Fruit fly (Drosophila melanogaster) whole organism, pupa: ENCODE results near the gene CG1943.

Experiments
- CG10348 ChIP-seq: fragments of 200-800 bp; sonication (Bioruptor generic); IDR thresholded peaks from 2 replicates; pipeline ENCODE4 v1.3.6; 2022; ENCODE audit warnings: missing biosample characterization, missing genetic modification characterization
- CG12605 ChIP-seq: fragments of 200-800 bp; sonication (Bioruptor generic); IDR thresholded peaks from 2 replicates; pipeline ENCODE4 v1.3.6; 2022; ENCODE audit warnings: missing biosample characterization, missing genetic modification characterization
- CG8159 ChIP-seq: fragments of 200-800 bp; sonication (Bioruptor generic); optimal IDR thresholded peaks from 3 replicates; lab custom pipeline; 2018; ENCODE audit warnings: missing biosample characterization, mild to moderate bottlenecking, missing genetic modification characterization, moderate library complexity
- Pif1A ChIP-seq: fragments of 200-800 bp; sonication (Bioruptor generic); optimal IDR thresholded peaks from 3 replicates; lab custom pipeline; 2016; ENCODE audit warnings: missing biosample characterization, missing genetic modification characterization
- fd96Ca ChIP-seq: fragments of 200-800 bp; sonication (Bioruptor generic); IDR thresholded peaks from 3 replicates; pipeline ENCODE4 v1.3.6; 2022; ENCODE audit warnings: missing biosample characterization, missing genetic modification characterization
- gl ChIP-seq: fragments of 200-800 bp; sonication (Bioruptor generic); optimal IDR thresholded peaks from 2 replicates; lab custom pipeline; 2018; ENCODE audit warnings: missing biosample characterization, mild to moderate bottlenecking, missing genetic modification characterization

dm6 chr3R:7060467-7060866 lies 14.2 kb upstream of the CG1943 start, which contains the start of gene djl:
- no peak for TF ChIP-seq Pif1A (GFP tag; lab: Kevin White, UChicago)
- no peak for TF ChIP-seq CG10348 (GFP tag; lab: Robert Waterston, UW)
- no peak for TF ChIP-seq gl (tag; lab: Kevin White, UChicago)
- no peak for TF ChIP-seq CG12605 (GFP tag; lab: Robert Waterston, UW)
- TF ChIP-seq CG8159: no peak
- TF ChIP-seq fd96Ca: no peak
